Worm (Caenorhabditis elegans): ENCODE measurements around the gene C43F9.11.

DNA sequence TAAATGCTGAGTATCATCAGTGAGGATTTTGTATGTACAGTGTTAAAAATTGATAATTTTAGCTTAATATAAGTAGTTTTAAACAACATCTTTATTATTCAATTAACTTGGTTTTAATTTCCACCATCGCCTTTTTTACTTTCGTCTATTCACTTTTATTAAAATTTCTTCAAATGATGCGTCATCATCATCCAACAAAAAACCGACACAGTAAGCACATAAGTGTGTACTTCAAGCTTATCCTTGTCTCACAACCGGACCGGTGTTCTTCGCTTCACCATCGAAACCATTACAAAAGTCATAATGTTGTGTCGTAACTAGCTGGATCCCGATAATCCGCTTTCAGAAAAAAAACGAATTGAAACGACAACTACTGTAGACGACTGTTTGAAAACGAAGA lies at the start of gene C43F9.11:
- TF ChIP-seq nhr-237 (tag; optimal IDR thresholded peaks at IDR 0.05) (no peak), ztf-4 (tag; optimal IDR thresholded peaks at IDR 0.05) (no peak), unc-62 (GFP tag; optimal IDR thresholded peaks at IDR 0.05) (no peak), blmp-1 (tag; optimal IDR thresholded peaks at IDR 0.05; ENCODE audit: insufficient read depth) (no peak)
